2 worm cellular contexts compared by ENCODE assay signal in the genomic region with DNA sequence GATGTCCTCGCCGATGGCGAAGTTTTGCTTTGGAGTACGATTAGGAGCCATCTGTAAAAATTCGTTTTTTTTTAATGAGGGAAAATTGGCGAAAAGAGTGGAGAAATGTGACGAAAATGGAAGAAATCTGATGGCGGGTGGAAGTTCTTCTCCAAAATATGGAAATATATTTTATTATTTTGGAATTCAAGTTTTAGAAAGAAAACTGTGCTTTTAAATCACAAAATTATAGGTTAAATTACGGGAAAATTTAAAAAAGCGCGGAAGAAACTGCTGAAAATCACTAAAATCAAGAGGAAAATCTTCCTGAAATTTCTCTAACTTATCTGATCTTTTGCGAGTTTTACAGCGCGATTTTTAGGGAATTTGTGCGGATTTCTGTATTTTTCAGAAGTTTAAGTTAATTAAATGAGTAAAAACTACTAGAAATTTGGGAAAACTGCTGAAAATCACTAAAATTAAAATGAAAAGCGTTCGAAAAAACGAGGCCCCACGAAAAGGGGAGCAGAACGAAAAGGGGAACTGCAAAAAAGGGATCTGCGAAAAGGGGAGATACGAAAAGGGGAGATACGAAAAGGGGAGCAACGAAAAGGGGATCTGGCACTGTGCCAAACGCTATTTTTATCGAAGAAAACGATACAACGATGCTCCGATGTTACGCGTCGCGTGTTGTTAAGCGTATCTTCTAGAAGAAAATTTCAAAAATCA.
TF ChIP-seq lines count a peak whose summit lies in the region.

cec-7 (minus strand) TSS at position 51 of the 708 bp plus-strand sequence.
enu-3.5 (plus strand) TSS at position 670 of the 708 bp plus-strand sequence.

TF ChIP-seq in whole organism, L4 larva, 104 proteins besides CTCF, POLR2A, EP300 and RAD21 (continued from another document):
- TF ChIP-seq ZK546.5 (tag; optimal IDR thresholded peaks at IDR 0.05; lab: Kevin White, UChicago) (no peak), ceh-44 (GFP tag; IDR thresholded peaks at IDR 0.05; lab: Robert Waterston, UW) (no peak), madf-5 (GFP tag; IDR thresholded peaks at IDR 0.05; lab: Robert Waterston, UW) (no peak), ceh-20 (GFP tag; IDR thresholded peaks at IDR 0.05; lab: Robert Waterston, UW) (no peak), ZK337.2 (GFP tag; IDR thresholded peaks at IDR 0.05; lab: Robert Waterston, UW) (no peak), mes-2 (tag; optimal IDR thresholded peaks at IDR 0.05; lab: Kevin White, UChicago; ENCODE audit: poor library complexity, severe bottlenecking) (peak; percentile 4), hif-1 (tag; optimal IDR thresholded peaks at IDR 0.05; lab: Kevin White, UChicago) (no peak), vab-7 (GFP tag; IDR thresholded peaks at IDR 0.05; lab: Robert Waterston, UW) (no peak), aha-1 (tag; lab: Kevin White, UChicago) (peak; percentile 23)

TF ChIP-seq in whole organism, young adult, 124 proteins besides CTCF, POLR2A, EP300 and RAD21 (continued from another document):
- TF ChIP-seq F57A8.1 (GFP tag; optimal IDR thresholded peaks at IDR 0.05; lab: Kevin White, UChicago) (no peak), nfyb-1 (GFP tag; IDR thresholded peaks at IDR 0.05; lab: Robert Waterston, UW) (no peak), F57C9.4 (tag; optimal IDR thresholded peaks at IDR 0.05; lab: Kevin White, UChicago) (no peak), Y79H2A.3 (GFP tag; conservative IDR thresholded peaks at IDR 0.05; lab: Robert Waterston, UW) (no peak), somi-1 (GFP tag; optimal IDR thresholded peaks at IDR 0.05; lab: Kevin White, UChicago) (no peak), aptf-2 (GFP tag; conservative IDR thresholded peaks at IDR 0.05; lab: Robert Waterston, UW) (0 out of 2 replicates have a peak, but pooled peaks have one; percentile 6), gei-17 (GFP tag; optimal IDR thresholded peaks at IDR 0.05; lab: Kevin White, UChicago) (no peak), akir-1 (GFP tag; optimal IDR thresholded peaks at IDR 0.05; lab: Kevin White, UChicago) (no peak), hsf-1 (GFP tag; IDR thresholded peaks at IDR 0.05; lab: Robert Waterston, UW) (0 out of 2 replicates have a peak, but pooled peaks have one; percentile 23), snpc-3.4 (tag; optimal IDR thresholded peaks at IDR 0.05; lab: Kevin White, UChicago) (no peak), ZK185.1 (tag; optimal IDR thresholded peaks at IDR 0.05; lab: Kevin White, UChicago; ENCODE audit: poor library complexity, severe bottlenecking) (no peak), hlh-26 (GFP tag; conservative IDR thresholded peaks at IDR 0.05; lab: Robert Waterston, UW) (no peak), nhr-179 (tag; optimal IDR thresholded peaks at IDR 0.05; lab: Kevin White, UChicago) (no peak), hmg-1.2 (GFP tag; IDR thresholded peaks at IDR 0.05; lab: Robert Waterston, UW) (no peak), repo-1 (tag; optimal IDR thresholded peaks at IDR 0.05; lab: Kevin White, UChicago) (no peak), lir-1 (GFP tag; conservative IDR thresholded peaks at IDR 0.05; lab: Robert Waterston, UW) (no peak), bed-2 (GFP tag; IDR thresholded peaks at IDR 0.05; lab: Robert Waterston, UW) (no peak), ztf-25 (GFP tag; IDR thresholded peaks at IDR 0.05; lab: Robert Waterston, UW) (0 out of 2 replicates have a peak, but pooled peaks have one; percentile 15)
